Fruit fly (Drosophila melanogaster) whole organism, embryonic: ENCODE results near the gene CG13044.

Source experiments
- BtbVII ChIP-seq: fragments of 200-800 bp; sonication (Bioruptor generic); optimal IDR thresholded peaks from 3 replicates; lab custom pipeline; 2017; ENCODE audit warnings: missing biosample characterization, mild to moderate bottlenecking, missing genetic modification characterization
- CG10274 ChIP-seq: fragments of 200-800 bp; sonication (Bioruptor generic); optimal IDR thresholded peaks from 3 replicates; lab custom pipeline; 2017; ENCODE audit warnings: missing biosample characterization, mild to moderate bottlenecking, missing genetic modification characterization
- CG10321 ChIP-seq: fragments of 200-800 bp; sonication (Bioruptor generic); IDR thresholded peaks from 2 replicates; pipeline ENCODE4 v1.3.6; 2022; ENCODE audit warnings: missing biosample characterization, missing genetic modification characterization
- CG10543 ChIP-seq: fragments of 200-800 bp; sonication (Bioruptor generic); optimal IDR thresholded peaks from 3 replicates; lab custom pipeline; 2017; ENCODE audit warnings: missing biosample characterization, mild to moderate bottlenecking, missing genetic modification characterization, moderate library complexity
- CG11398 ChIP-seq: fragments of 200-800 bp; sonication (Bioruptor generic); optimal IDR thresholded peaks from 2 replicates; lab custom pipeline; 2016; ENCODE audit warnings: missing biosample characterization, missing genetic modification characterization
- CG11696 ChIP-seq: fragments of 200-800 bp; sonication (Bioruptor generic); IDR thresholded peaks from 2 replicates; pipeline ENCODE4 v1.3.6; 2022; ENCODE audit warnings: missing biosample characterization, missing genetic modification characterization
- CG12299 ChIP-seq: fragments of 200-800 bp; sonication (Bioruptor generic); optimal IDR thresholded peaks from 2 replicates; lab custom pipeline; 2018; ENCODE audit warnings: missing biosample characterization, mild to moderate bottlenecking, missing genetic modification characterization
- CG1233 ChIP-seq: fragments of 200-800 bp; sonication (Bioruptor generic); optimal IDR thresholded peaks from 4 replicates; lab custom pipeline; 2018; ENCODE audit warnings: missing biosample characterization, mild to moderate bottlenecking, missing genetic modification characterization
- CG13894 ChIP-seq: fragments of 200-800 bp; sonication (Bioruptor generic); optimal IDR thresholded peaks from 3 replicates; lab custom pipeline; 2018; ENCODE audit warnings: missing biosample characterization, mild to moderate bottlenecking, missing genetic modification characterization, moderate library complexity
- CG14050 ChIP-seq: fragments of 200-800 bp; sonication (Bioruptor generic); IDR thresholded peaks from 3 replicates; pipeline ENCODE4 v1.3.6; 2022; ENCODE audit warnings: missing biosample characterization, missing genetic modification characterization
- CG15073 ChIP-seq: fragments of 200-800 bp; sonication (Bioruptor generic); optimal IDR thresholded peaks from 2 replicates; lab custom pipeline; 2016; ENCODE audit warnings: missing biosample characterization, missing genetic modification characterization
- CG18599 ChIP-seq: fragments of 200-800 bp; sonication (Bioruptor generic); optimal IDR thresholded peaks from 3 replicates; lab custom pipeline; 2017; ENCODE audit warnings: missing biosample characterization, missing genetic modification characterization, mild to moderate bottlenecking, moderate library complexity, missing genetic modification reagents
- CG30020 ChIP-seq: fragments of 200-800 bp; optimal IDR thresholded peaks from 2 replicates; lab custom pipeline; 2019; ENCODE audit warnings: missing biosample characterization, mild to moderate bottlenecking, missing genetic modification characterization, moderate library complexity
- CG31224 ChIP-seq: fragments of 200-800 bp; sonication (Bioruptor generic); IDR thresholded peaks from 2 replicates; pipeline ENCODE4 v1.3.6; 2022; ENCODE audit warnings: missing biosample characterization, missing genetic modification characterization
- CG31441 ChIP-seq: fragments of 200-800 bp; sonication (Bioruptor generic); IDR thresholded peaks from 2 replicates; pipeline ENCODE4 v1.3.6; 2022; ENCODE audit warnings: missing biosample characterization, missing genetic modification characterization
- CG34224 ChIP-seq: fragments of 200-800 bp; sonication (Bioruptor generic); IDR thresholded peaks from 3 replicates; pipeline ENCODE4 v1.3.6; 2022; ENCODE audit warnings: missing biosample characterization, missing genetic modification characterization; ENCODE audit not compliant: partially characterized antibody
- CG3847 ChIP-seq: fragments of 200-800 bp; sonication (Bioruptor generic); IDR thresholded peaks from 2 replicates; pipeline ENCODE4 v1.3.6; 2022; ENCODE audit warnings: missing biosample characterization, missing genetic modification characterization
- CG6765 ChIP-seq: fragments of 200-800 bp; sonication (Bioruptor generic); optimal IDR thresholded peaks from 3 replicates; lab custom pipeline; 2017; ENCODE audit warnings: missing biosample characterization, mild to moderate bottlenecking, missing genetic modification characterization
- CG7839 ChIP-seq: fragments of 200-800 bp; sonication (Bioruptor generic); optimal IDR thresholded peaks from 3 replicates; lab custom pipeline; 2018; ENCODE audit warnings: missing biosample characterization, mild to moderate bottlenecking, missing genetic modification characterization, moderate library complexity
- CG8388 ChIP-seq: fragments of 200-800 bp; sonication (Bioruptor generic); optimal IDR thresholded peaks from 2 replicates; lab custom pipeline; 2019; ENCODE audit warnings: missing biosample characterization, mild to moderate bottlenecking, missing genetic modification characterization, moderate library complexity
- CG9609 ChIP-seq: fragments of 200-800 bp; sonication (Bioruptor generic); optimal IDR thresholded peaks from 3 replicates; lab custom pipeline; 2016; ENCODE audit warnings: missing biosample characterization, missing genetic modification characterization
- Dfd ChIP-seq, 2 experiments: fragments of >200 bp; optimal IDR thresholded peaks; 2 replicates each; lab custom pipeline; 2017; ENCODE audit warnings: missing biosample characterization in 2 of 2, missing genetic modification characterization in 2 of 2
- E2f2 ChIP-seq: fragments of 200-800 bp; sonication (Bioruptor generic); IDR thresholded peaks from 2 replicates; pipeline ENCODE4 v1.3.6; 2022; ENCODE audit warnings: missing biosample characterization, missing genetic modification characterization
- Ets65A ChIP-seq: fragments of 200-800 bp; sonication (Bioruptor generic); peaks from one replicate; lab custom pipeline; 2016; ENCODE audit warnings: missing biosample characterization, missing genetic modification characterization
- Fer1 ChIP-seq: fragments of 200-800 bp; sonication (Bioruptor generic); optimal IDR thresholded peaks from 2 replicates; lab custom pipeline; 2017; ENCODE audit warnings: missing biosample characterization, mild to moderate bottlenecking, missing genetic modification characterization
- GATAe ChIP-seq: fragments of 200-800 bp; sonication (Bioruptor generic); conservative IDR thresholded peaks from 2 replicates; pipeline ENCODE4 v1.3.6; 2022; ENCODE audit warnings: missing biosample characterization, missing genetic modification characterization
- Lpt ChIP-seq: fragments of >200 bp; optimal IDR thresholded peaks from 2 replicates; lab custom pipeline; 2018; ENCODE audit warnings: missing biosample characterization, missing genetic modification characterization
- MTF-1 ChIP-seq: fragments of 200-800 bp; sonication (Bioruptor generic); optimal IDR thresholded peaks from 2 replicates; lab custom pipeline; 2018; ENCODE audit warnings: missing biosample characterization, mild to moderate bottlenecking, missing genetic modification characterization, borderline replicate concordance
- Oli ChIP-seq: fragments of 200-800 bp; sonication (Bioruptor generic); optimal IDR thresholded peaks from 2 replicates; lab custom pipeline; 2018; ENCODE audit warnings: missing biosample characterization, mild to moderate bottlenecking, missing genetic modification characterization, moderate library complexity
- Poxn ChIP-seq: fragments of 200-800 bp; sonication (Bioruptor generic); IDR thresholded peaks from 2 replicates; pipeline ENCODE4 v1.3.6; 2022; ENCODE audit warnings: missing biosample characterization, missing genetic modification characterization
- Rfx ChIP-seq: fragments of 200-800 bp; sonication (Bioruptor generic); IDR thresholded peaks from 2 replicates; pipeline ENCODE4 v1.3.6; 2022; ENCODE audit warnings: missing biosample characterization, missing genetic modification characterization
- Sin3A ChIP-seq: fragments of >200 bp; optimal IDR thresholded peaks from 2 replicates; lab custom pipeline; 2018
- Sox102F ChIP-seq: fragments of 200-800 bp; sonication (Bioruptor generic); optimal IDR thresholded peaks from 2 replicates; lab custom pipeline; 2018; ENCODE audit warnings: missing biosample characterization, mild to moderate bottlenecking, missing genetic modification characterization, moderate library complexity
- Sry-δ ChIP-seq: fragments of 200-800 bp; sonication (Bioruptor generic); optimal IDR thresholded peaks from 2 replicates; lab custom pipeline; 2016; ENCODE audit warnings: missing biosample characterization, missing genetic modification characterization
- Ssrp ChIP-seq: fragments of 200-800 bp; sonication (Bioruptor generic); optimal IDR thresholded peaks from 2 replicates; lab custom pipeline; 2018; ENCODE audit warnings: missing biosample characterization, mild to moderate bottlenecking, missing genetic modification characterization, moderate library complexity
- bowl ChIP-seq: fragments of 200-800 bp; sonication (Bioruptor generic); IDR thresholded peaks from 2 replicates; pipeline ENCODE4 v1.3.6; 2022; ENCODE audit warnings: missing biosample characterization, missing genetic modification characterization
- cg ChIP-seq: fragments of 200-800 bp; sonication (Bioruptor generic); optimal IDR thresholded peaks from 3 replicates; lab custom pipeline; 2019; ENCODE audit warnings: missing biosample characterization, mild to moderate bottlenecking, missing genetic modification characterization, moderate library complexity
- chinmo ChIP-seq: fragments of 200-800 bp; sonication (Bioruptor generic); IDR thresholded peaks from 4 replicates; pipeline ENCODE4 v1.3.6; 2022; ENCODE audit warnings: missing biosample characterization, missing genetic modification characterization; ENCODE audit not compliant: partially characterized antibody
- en ChIP-seq: fragments of 200-800 bp; sonication (Bioruptor generic); optimal IDR thresholded peaks from 2 replicates; lab custom pipeline; 2016; ENCODE audit warnings: missing biosample characterization, missing genetic modification characterization
- eve ChIP-seq, 2 experiments: fragments of >200 bp; optimal IDR thresholded peaks; 2 replicates each; lab custom pipeline; 2017; ENCODE audit warnings: missing biosample characterization in 2 of 2, missing genetic modification characterization in 2 of 2
- fd102C ChIP-seq: fragments of 200-800 bp; sonication (Bioruptor generic); optimal IDR thresholded peaks from 2 replicates; lab custom pipeline; 2018; ENCODE audit warnings: missing biosample characterization, mild to moderate bottlenecking, missing genetic modification characterization, moderate library complexity
- fu2 ChIP-seq: fragments of 200-800 bp; sonication (Bioruptor generic); optimal IDR thresholded peaks from 2 replicates; lab custom pipeline; 2016; ENCODE audit warnings: missing biosample characterization, missing genetic modification characterization
- gt ChIP-seq: fragments of 200-800 bp; sonication (Bioruptor generic); IDR thresholded peaks from 2 replicates; pipeline ENCODE4 v1.3.6; 2022; ENCODE audit warnings: missing biosample characterization, missing genetic modification characterization
- mirr ChIP-seq: fragments of 200-800 bp; sonication (Bioruptor generic); optimal IDR thresholded peaks from 3 replicates; lab custom pipeline; 2018; ENCODE audit warnings: missing biosample characterization, mild to moderate bottlenecking, missing genetic modification characterization
- nerfin-2 ChIP-seq: fragments of 200-800 bp; sonication (Bioruptor generic); IDR thresholded peaks from 2 replicates; pipeline ENCODE4 v1.3.6; 2022; ENCODE audit warnings: missing biosample characterization, missing genetic modification characterization; ENCODE audit not compliant: partially characterized antibody
- p53 ChIP-seq: fragments of 200-800 bp; sonication (Bioruptor generic); optimal IDR thresholded peaks from 2 replicates; lab custom pipeline; 2016; ENCODE audit warnings: missing biosample characterization, missing genetic modification characterization
- run ChIP-seq: fragments of 200-800 bp; sonication (Bioruptor generic); optimal IDR thresholded peaks from 3 replicates; lab custom pipeline; 2018; ENCODE audit warnings: missing biosample characterization, mild to moderate bottlenecking, missing genetic modification characterization
- ssp ChIP-seq: fragments of 200-800 bp; sonication (Bioruptor generic); IDR thresholded peaks from 2 replicates; pipeline ENCODE4 v1.3.6; 2022; ENCODE audit warnings: missing biosample characterization, missing genetic modification characterization
- tin ChIP-seq: fragments of 200-800 bp; sonication (Bioruptor generic); optimal IDR thresholded peaks from 3 replicates; lab custom pipeline; 2016; ENCODE audit warnings: missing biosample characterization, missing genetic modification characterization
- tll ChIP-seq, 2 experiments: fragments of 200-800 bp in 1 of 2; fragments of >200 bp in 1 of 2; sonication (Bioruptor generic) in 1 of 2; optimal IDR thresholded peaks; 2 replicates each; lab custom pipeline; 2017 to 2019; ENCODE audit warnings: missing biosample characterization in 2 of 2, missing genetic modification characterization in 2 of 2, mild to moderate bottlenecking in 1 of 2, moderate library complexity in 1 of 2
- unpg ChIP-seq: fragments of 200-800 bp; sonication (Bioruptor generic); optimal IDR thresholded peaks from 3 replicates; lab custom pipeline; 2018; ENCODE audit warnings: missing biosample characterization, mild to moderate bottlenecking, missing genetic modification characterization, moderate library complexity

Gene CG13044

dm6 chr3L:16351770-16352429 is 48.9 kb upstream of the CG13044 start, which contains the start of the genes Golgin104 and Tcs3 (continued):
- TF ChIP-seq tll (GFP tag; optimal IDR thresholded peaks at IDR 0.05; lab: Kevin White, UChicago) (peak in 1 of 2 experiments; percentile 7), Ets65A (GFP tag; lab: Kevin White, UChicago) (no peak), fd102C (GFP tag; lab: Kevin White, UChicago) (no peak), CG3847 (GFP tag; lab: Robert Waterston, UW) (peak; percentile 41; the same call in 1 of the 2 replicates), Rfx (GFP tag; lab: Robert Waterston, UW) (no peak; the same call in 1 of the 2 replicates), mirr (no peak), CG10321 (GFP tag; lab: Robert Waterston, UW) (no peak), ssp (GFP tag; lab: Robert Waterston, UW) (no peak), Poxn (GFP tag; lab: Robert Waterston, UW) (no peak), Sin3A (lab: Kevin White, UChicago) (peak; percentile 69), CG18599 (no peak), en (GFP tag; lab: Kevin White, UChicago) (no peak), Lpt (GFP tag; lab: Kevin White, UChicago) (no peak), nerfin-2 (GFP tag; lab: Robert Waterston, UW) (no peak), Oli (tag; lab: Kevin White, UChicago) (no peak), CG12299 (tag; lab: Kevin White, UChicago) (no peak), CG31441 (GFP tag; lab: Robert Waterston, UW) (no peak), Dfd (GFP tag; optimal IDR thresholded peaks at IDR 0.05; lab: Kevin White, UChicago) (no peak), Sox102F (GFP tag; lab: Kevin White, UChicago) (no peak), CG13894 (tag; lab: Kevin White, UChicago) (no peak), E2f2 (GFP tag; lab: Robert Waterston, UW) (peak; percentile 59), gt (GFP tag; lab: Robert Waterston, UW) (no peak), bowl (GFP tag; lab: Robert Waterston, UW) (no peak), Sry-δ (GFP tag; lab: Kevin White, UChicago) (peak; percentile 16), Fer1 (no peak), CG9609 (no peak), unpg (GFP tag; lab: Kevin White, UChicago) (no peak), tin (no peak), CG11696 (GFP tag; lab: Robert Waterston, UW) (no peak), CG1233 (GFP tag; lab: Kevin White, UChicago) (no peak), fu2 (GFP tag; lab: Kevin White, UChicago) (no peak), CG34224 (GFP tag; lab: Robert Waterston, UW) (no peak), Ssrp (tag; lab: Kevin White, UChicago) (no peak), p53 (GFP tag; lab: Kevin White, UChicago) (no peak), run (tag; lab: Kevin White, UChicago) (no peak), GATAe (GFP tag; lab: Robert Waterston, UW) (no peak), CG30020 (tag; lab: Kevin White, UChicago) (no peak), CG11398 (no peak), eve (GFP tag; optimal IDR thresholded peaks at IDR 0.05; lab: Kevin White, UChicago) (no peak), MTF-1 (GFP tag; lab: Kevin White, UChicago) (no peak), CG10274 (no peak), CG6765 (GFP tag; lab: Kevin White, UChicago) (no peak), CG7839 (tag; lab: Kevin White, UChicago) (no peak), CG14050 (GFP tag; lab: Robert Waterston, UW) (no peak), chinmo (GFP tag; lab: Robert Waterston, UW) (no peak), CG10543 (GFP tag; lab: Kevin White, UChicago) (no peak), CG31224 (GFP tag; lab: Robert Waterston, UW) (no peak), cg (GFP tag; lab: Kevin White, UChicago) (no peak), CG8388 (GFP tag; lab: Kevin White, UChicago) (no peak), BtbVII (GFP tag; lab: Kevin White, UChicago) (no peak), CG15073 (no peak)
